Worm (Caenorhabditis elegans): ENCODE data around the gene flp-26.

Gene flp-26

DNA sequence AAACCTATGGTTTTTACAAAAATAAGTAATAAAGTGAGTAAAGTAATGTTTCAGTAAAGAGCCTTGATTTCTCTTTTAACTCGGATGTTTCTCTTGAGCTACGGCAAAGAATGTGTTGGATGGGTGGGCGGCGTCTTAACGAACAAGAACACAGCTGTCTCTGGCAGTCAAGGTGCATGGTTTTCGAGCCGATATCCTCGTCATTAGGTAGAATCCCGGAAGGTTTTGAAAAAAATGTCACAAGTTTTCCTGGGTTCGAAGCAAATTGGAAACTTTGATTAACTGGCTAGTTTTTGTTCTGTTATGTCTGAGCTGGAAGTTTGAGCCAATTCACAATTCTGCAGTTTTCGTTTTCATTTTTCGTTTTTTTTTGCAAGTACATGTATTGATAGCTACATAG lies 46.3 kb downstream of the flp-26 start, which contains the start of gene B0403.6:
Gene B0403.6 (minus strand): TSS at position 101 of the 400 bp plus-strand sequence.
- TF ChIP-seq klf-2 (GFP tag; conservative IDR thresholded peaks at IDR 0.05) (no peak), cog-1 (tag; optimal IDR thresholded peaks at IDR 0.05) (no peak), tab-1 (GFP tag; IDR thresholded peaks at IDR 0.05) (no peak), flt-1 (GFP tag; IDR thresholded peaks at IDR 0.05) (no peak), med-1 (GFP tag; optimal IDR thresholded peaks at IDR 0.05; ENCODE audit: insufficient read depth) (no peak), ztf-23 (GFP tag; IDR thresholded peaks at IDR 0.05) (no peak), ref-1 (GFP tag; conservative IDR thresholded peaks at IDR 0.05) (no peak), ztf-29 (GFP tag; IDR thresholded peaks at IDR 0.05) (no peak), T22C8.4 (GFP tag; IDR thresholded peaks at IDR 0.05) (no peak)

DNA sequence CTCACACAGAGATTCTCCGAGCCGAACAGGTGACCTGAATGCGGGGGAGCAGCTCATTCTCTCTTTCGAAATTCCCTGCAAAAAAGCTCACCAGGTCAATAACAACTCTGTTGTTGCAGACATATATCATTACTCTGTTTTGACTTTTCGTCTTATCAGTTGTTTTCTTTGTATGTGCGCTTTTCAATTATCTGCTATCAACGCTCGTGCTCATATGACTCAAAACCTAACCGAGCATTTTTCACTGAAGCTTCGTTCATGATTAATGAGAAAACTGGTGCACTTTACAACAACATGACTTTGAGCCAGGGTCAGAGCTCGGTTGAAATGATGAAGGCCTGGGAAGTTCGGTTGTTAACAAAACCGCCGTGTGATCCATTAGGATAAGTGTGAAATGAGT lies 47.5 kb downstream of the flp-26 start:
- no peak for TF ChIP-seq klf-2 (GFP tag; conservative IDR thresholded peaks at IDR 0.05)
- no peak for TF ChIP-seq cog-1 (tag; optimal IDR thresholded peaks at IDR 0.05)
- no peak for TF ChIP-seq tab-1 (GFP tag; IDR thresholded peaks at IDR 0.05)
- no peak for TF ChIP-seq ztf-29 (GFP tag; IDR thresholded peaks at IDR 0.05)
- no peak for TF ChIP-seq med-1 (GFP tag; optimal IDR thresholded peaks at IDR 0.05; ENCODE audit: insufficient read depth)
- no peak for TF ChIP-seq ztf-23 (GFP tag; IDR thresholded peaks at IDR 0.05)

Data from whole organism, midembryonic.